Worm (Caenorhabditis elegans) whole organism, mixed stage, embryonic: ENCODE results near the gene C39D10.2.

Source experiments
- M03D4.4 ChIP-seq: sonication (generic microtip); optimal IDR thresholded peaks from 2 replicates; lab custom pipeline; 2017; ENCODE audit warnings: mild to moderate bottlenecking, missing genetic modification characterization, missing compliant biosample characterization
- blmp-1 ChIP-seq: fragments of 150-350 bp; optimal IDR thresholded peaks from 2 replicates; lab custom pipeline; 2014; ENCODE audit warnings: missing biosample characterization, missing genetic modification characterization
- elt-3 ChIP-seq: fragments of 150-350 bp; optimal IDR thresholded peaks from 2 replicates; lab custom pipeline; 2014; ENCODE audit warnings: missing biosample characterization, missing genetic modification characterization
- lin-13 ChIP-seq: fragments of 150-350 bp; optimal IDR thresholded peaks from 2 replicates; lab custom pipeline; 2014; ENCODE audit warnings: missing biosample characterization, missing genetic modification characterization
- nhr-2 ChIP-seq: fragments of 150-350 bp; optimal IDR thresholded peaks from 2 replicates; lab custom pipeline; 2014; ENCODE audit warnings: missing biosample characterization, missing genetic modification characterization
- nhr-28 ChIP-seq: fragments of 150-350 bp; optimal IDR thresholded peaks from 2 replicates; lab custom pipeline; 2014; ENCODE audit warnings: missing biosample characterization, missing genetic modification characterization
- ztf-11 ChIP-seq: fragments of 150-350 bp; optimal IDR thresholded peaks from 2 replicates; lab custom pipeline; 2014; ENCODE audit warnings: missing biosample characterization, missing genetic modification characterization

DNA sequence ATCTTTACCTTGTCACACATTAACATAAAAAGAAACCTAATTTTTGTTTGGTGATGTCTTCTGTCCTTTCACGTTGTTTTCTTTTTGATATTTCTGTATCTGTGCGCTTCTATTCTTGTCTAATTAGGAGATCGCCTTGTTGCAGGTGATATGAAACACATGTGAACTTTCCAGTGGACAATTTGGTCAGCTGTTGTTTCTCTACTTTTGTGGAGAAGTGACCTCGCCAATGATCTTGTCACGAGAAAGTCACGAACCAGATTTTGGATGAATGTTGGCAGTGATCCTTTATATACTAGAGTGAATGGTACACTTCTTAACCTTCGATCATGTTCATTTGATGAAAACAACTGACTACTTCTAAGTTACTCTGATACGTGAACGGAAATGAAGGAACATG lies 43.4 kb downstream of the C39D10.2 start:
- TF ChIP-seq blmp-1 (no peak), nhr-2 (tag; lab: Kevin White, UChicago) (no peak), nhr-28 (tag; lab: Kevin White, UChicago) (no peak), ztf-11 (no peak), lin-13 (tag; lab: Kevin White, UChicago) (no peak), M03D4.4 (no peak), elt-3 (no peak)
